Fruit fly (Drosophila melanogaster) whole organism, embryonic: ENCODE results near the gene CG7970.

ENCODE experiments used
- B-H2 ChIP-seq: fragments of 200-800 bp; sonication (Bioruptor generic); optimal IDR thresholded peaks from 2 replicates; lab custom pipeline; 2018; ENCODE audit warnings: missing biosample characterization, mild to moderate bottlenecking, missing genetic modification characterization
- CG16813 ChIP-seq: fragments of 200-800 bp; sonication (Bioruptor generic); IDR thresholded peaks from 3 replicates; pipeline ENCODE4 v1.3.6; 2022; ENCODE audit warnings: missing biosample characterization, missing genetic modification characterization; ENCODE audit not compliant: partially characterized antibody
- aop ChIP-seq: fragments of 200-800 bp; sonication (Bioruptor generic); IDR thresholded peaks from 2 replicates; pipeline ENCODE4 v1.3.6; 2022; ENCODE audit warnings: missing biosample characterization, missing genetic modification characterization
- fd102C ChIP-seq: fragments of 200-800 bp; sonication (Bioruptor generic); optimal IDR thresholded peaks from 2 replicates; lab custom pipeline; 2018; ENCODE audit warnings: missing biosample characterization, mild to moderate bottlenecking, missing genetic modification characterization, moderate library complexity
- prd ChIP-seq, 3 experiments: fragments of >200 bp in 2 of 3; fragments of 200-800 bp in 1 of 3; sonication (Bioruptor generic) in 1 of 3; optimal IDR thresholded peaks in 2 of 3; IDR thresholded peaks in 1 of 3; 2 replicates in 2 of 3; 3 replicates in 1 of 3; pipeline versions ENCODE4 v1.3.6 to Lab custom; 2017 to 2022; ENCODE audit warnings: missing biosample characterization in 1 of 3, missing genetic modification characterization in 1 of 3

DNA sequence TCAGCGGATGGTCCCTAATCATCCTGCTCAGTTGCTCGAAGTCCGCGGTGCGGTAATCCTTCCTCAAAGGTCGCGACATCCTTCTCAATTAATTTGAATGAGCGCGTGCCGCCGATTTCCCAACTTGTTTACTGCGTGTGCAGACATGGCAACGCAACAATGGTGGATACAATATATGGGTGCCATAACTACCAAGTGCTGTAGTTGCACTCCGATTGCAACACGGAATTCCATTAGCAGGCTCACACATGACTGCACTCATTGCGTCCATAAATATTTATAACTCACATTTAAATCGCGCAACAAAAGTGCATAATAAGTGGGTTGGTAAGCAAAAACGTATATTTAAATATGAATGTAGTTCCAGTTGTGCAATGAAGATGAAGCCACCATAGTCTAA, 20.1 kb downstream of the CG7970 start, which contains the start of gene CG13930:
- TF ChIP-seq aop (GFP tag; lab: Robert Waterston, UW) (no peak), prd (optimal IDR thresholded peaks at IDR 0.05; lab: Kevin White, UChicago) (no peak), prd (GFP tag; IDR thresholded peaks at IDR 0.05; lab: Robert Waterston, UW) (no peak), CG16813 (GFP tag; lab: Robert Waterston, UW) (no peak), B-H2 (GFP tag; lab: Kevin White, UChicago) (no peak), fd102C (GFP tag; lab: Kevin White, UChicago) (no peak)
